Worm (Caenorhabditis elegans) whole organism, early embryonic: ENCODE measurements around the gene sul-3.

Experiments used
- B0310.2 ChIP-seq: sonication (generic microtip); optimal IDR thresholded peaks from 2 replicates; lab custom pipeline; 2016; ENCODE audit warnings: mild to moderate bottlenecking, missing genetic modification characterization, missing compliant biosample characterization
- F13C5.2 ChIP-seq: sonication (generic microtip); optimal IDR thresholded peaks from 2 replicates; lab custom pipeline; 2017; ENCODE audit warnings: mild to moderate bottlenecking, missing genetic modification characterization, inconsistent platforms, missing compliant biosample characterization
- aly-1 ChIP-seq: sonication (generic microtip); optimal IDR thresholded peaks from 2 replicates; lab custom pipeline; 2016; ENCODE audit warnings: missing genetic modification characterization, missing compliant biosample characterization
- ama-1 ChIP-seq: fragments of 150-350 bp; optimal IDR thresholded peaks from 2 replicates; lab custom pipeline; 2014
- ceh-13 ChIP-seq: fragments of 200-800 bp; sonication (Bioruptor generic); optimal IDR thresholded peaks from 2 replicates; lab custom pipeline; 2018; ENCODE audit warnings: mild to moderate bottlenecking, missing genetic modification characterization, missing compliant biosample characterization
- ceh-36 ChIP-seq: sonication (generic microtip); optimal IDR thresholded peaks from 2 replicates; lab custom pipeline; 2016; ENCODE audit warnings: missing genetic modification characterization, inconsistent platforms, missing compliant biosample characterization
- ets-7 ChIP-seq: sonication (generic microtip); optimal IDR thresholded peaks from 2 replicates; lab custom pipeline; 2016; ENCODE audit warnings: missing genotype, missing genetic modification characterization, missing compliant biosample characterization
- flt-1 ChIP-seq: fragments of 200-800 bp; sonication (Bioruptor generic); IDR thresholded peaks from 2 replicates; pipeline ENCODE4 v1.3.6; 2022; ENCODE audit warnings: missing genetic modification characterization, missing compliant biosample characterization
- hmbx-1 ChIP-seq: sonication (generic microtip); optimal IDR thresholded peaks from 2 replicates; lab custom pipeline; 2016; ENCODE audit warnings: mild to moderate bottlenecking, missing genetic modification characterization, missing compliant biosample characterization
- hmg-4 ChIP-seq: fragments of 200-800 bp; sonication (Bioruptor generic); optimal IDR thresholded peaks from 2 replicates; lab custom pipeline; 2018; ENCODE audit warnings: mild to moderate bottlenecking, missing genetic modification characterization, missing compliant biosample characterization
- hnd-1 ChIP-seq: sonication (generic microtip); optimal IDR thresholded peaks from 2 replicates; lab custom pipeline; 2016; ENCODE audit warnings: missing genetic modification characterization, missing compliant biosample characterization
- pes-1 ChIP-seq: fragments of 200-800 bp; sonication (Bioruptor generic); IDR thresholded peaks from 2 replicates; pipeline ENCODE4 v1.3.6; 2022; ENCODE audit warnings: missing genetic modification reagents, missing genetic modification characterization, missing compliant biosample characterization
- scrt-1 ChIP-seq: fragments of 200-800 bp; sonication (Bioruptor generic); IDR thresholded peaks from 2 replicates; pipeline ENCODE4 v1.3.6; 2022; ENCODE audit warnings: missing genetic modification characterization, missing compliant biosample characterization
- sea-1 ChIP-seq: fragments of 200-800 bp; sonication (Bioruptor generic); conservative IDR thresholded peaks from 2 replicates; pipeline ENCODE4 v1.3.6; 2022; ENCODE audit warnings: missing genetic modification characterization, missing compliant biosample characterization
- tbx-11 ChIP-seq: fragments of 200-800 bp; sonication (Bioruptor generic); IDR thresholded peaks from 2 replicates; pipeline ENCODE4 v1.3.6; 2022; ENCODE audit warnings: missing genetic modification characterization, missing compliant biosample characterization
- tbx-37 ChIP-seq: fragments of 200-800 bp; sonication (Bioruptor generic); conservative IDR thresholded peaks from 2 replicates; pipeline ENCODE4 v1.3.6; 2022; ENCODE audit warnings: missing genetic modification reagents, missing genetic modification characterization, missing compliant biosample characterization
- tra-4 ChIP-seq: sonication (generic microtip); optimal IDR thresholded peaks from 2 replicates; lab custom pipeline; 2017; ENCODE audit warnings: missing genetic modification characterization, missing compliant biosample characterization

Gene sul-3

DNA sequence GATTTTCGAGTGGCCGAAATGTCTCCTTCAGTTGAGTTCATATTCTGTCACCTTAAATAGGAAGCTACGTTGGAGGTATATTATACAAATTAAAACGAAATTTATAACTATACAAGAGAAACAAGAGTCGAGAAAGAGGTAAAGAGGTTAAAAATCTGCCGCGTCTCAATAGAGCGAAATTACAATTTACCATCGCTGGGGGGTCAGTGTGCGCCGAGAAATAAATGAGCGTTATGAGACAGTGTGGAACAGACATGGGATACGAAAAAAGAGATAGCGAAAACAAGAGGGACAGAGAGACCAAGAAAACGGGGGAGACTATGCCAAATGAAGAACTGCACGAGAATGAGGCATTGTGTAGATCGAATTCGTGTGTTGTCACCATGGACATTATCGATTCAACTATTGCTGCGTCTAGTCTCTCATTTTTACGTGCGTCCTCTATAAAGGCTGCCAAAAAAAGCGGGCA is 46.1 kb downstream of the sul-3 start, which contains the start of gene ZK154.5:
Gene ZK154.5 (minus strand): TSS at position 51 of the 469 bp plus-strand sequence.
- peak; percentile 57 for TF ChIP-seq hmg-4 (GFP tag; lab: Kevin White, UChicago)
- TF ChIP-seq F13C5.2: peak; percentile 14
- no peak for TF ChIP-seq ceh-13
- no peak for TF ChIP-seq aly-1
- TF ChIP-seq ceh-36: no peak

DNA sequence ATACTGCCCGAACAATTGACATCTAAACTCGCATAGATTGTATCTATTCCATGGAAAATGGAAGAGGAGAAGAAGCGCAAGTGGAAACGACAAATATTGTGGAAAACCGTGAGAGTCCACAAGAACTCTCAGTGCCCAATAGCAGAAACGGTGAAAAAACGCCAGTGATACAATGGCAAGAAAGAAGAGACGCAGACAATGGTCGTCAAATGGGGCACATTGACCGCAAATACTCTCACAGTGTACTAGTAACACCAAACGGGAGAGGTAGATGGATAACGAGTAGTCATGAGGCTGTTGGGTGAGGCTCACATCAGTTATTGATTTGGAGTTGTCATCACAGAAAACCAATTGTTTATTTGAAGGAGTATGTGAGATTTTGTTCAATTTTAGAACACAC is 51.6 kb downstream of the sul-3 start, which contains the start of gene ZK154.4:
Gene ZK154.4 (minus strand): TSS at position 27 of the 400 bp plus-strand sequence.
- TF ChIP-seq hmg-4 (GFP tag; lab: Kevin White, UChicago): peak; percentile 15
- TF ChIP-seq pes-1 (GFP tag; lab: Robert Waterston, UW): no peak

DNA sequence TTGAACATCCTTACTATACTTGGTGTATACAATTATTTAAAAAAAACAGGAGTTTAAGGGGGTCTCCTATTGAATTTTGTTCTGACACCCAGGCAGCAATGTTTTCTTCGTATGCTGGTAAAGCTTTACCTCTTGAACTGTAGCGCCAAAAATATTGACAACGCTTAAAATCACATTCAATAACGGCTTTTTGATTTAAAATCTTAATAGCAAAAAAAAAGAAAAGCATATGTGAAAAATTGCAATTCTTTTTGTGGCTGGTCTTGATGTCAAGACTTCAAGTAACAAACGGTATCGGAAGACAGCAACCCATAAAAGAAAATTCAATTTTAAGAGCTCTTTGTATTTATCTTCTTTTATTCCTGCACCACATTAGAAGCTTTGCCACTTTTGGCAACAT is 52.2 kb downstream of the sul-3 start:
- TF ChIP-seq F13C5.2 (no peak), aly-1 (no peak), sea-1 (GFP tag; lab: Robert Waterston, UW) (no peak), scrt-1 (no peak), flt-1 (GFP tag; lab: Robert Waterston, UW) (no peak), ceh-13 (no peak), hnd-1 (no peak), tbx-11 (no peak), ets-7 (tag; lab: Kevin White, UChicago) (no peak), pes-1 (GFP tag; lab: Robert Waterston, UW) (no peak), hmg-4 (GFP tag; lab: Kevin White, UChicago) (no peak), ceh-36 (no peak), ama-1 (no peak), tra-4 (tag; lab: Kevin White, UChicago) (no peak), hmbx-1 (tag; lab: Kevin White, UChicago) (no peak), B0310.2 (no peak), tbx-37 (no peak)

DNA sequence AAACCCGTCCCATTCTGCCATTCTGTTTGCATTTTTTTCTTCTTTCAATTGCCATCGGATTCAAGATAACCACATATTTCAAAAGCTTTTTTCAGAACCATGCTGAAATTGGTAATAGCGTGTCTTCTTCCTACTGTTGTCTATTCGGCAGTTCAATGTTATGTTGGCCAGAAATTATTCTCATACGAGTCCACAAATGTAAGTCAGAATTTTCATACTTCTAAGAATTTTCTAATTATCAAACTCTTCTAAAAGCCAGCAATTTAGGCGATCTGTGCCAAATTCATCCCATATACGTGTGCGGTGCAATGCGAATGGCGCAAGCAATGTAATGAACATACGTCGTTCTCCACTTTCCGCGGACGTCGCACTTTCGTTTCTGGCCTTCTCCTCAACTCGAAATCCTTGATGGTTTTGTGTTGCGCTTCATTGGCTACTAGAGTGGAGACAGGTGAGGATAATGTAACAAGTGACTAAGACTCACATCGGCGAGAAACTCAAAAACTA is 54.4 kb downstream of the sul-3 start, which contains the start of gene ZK154.1:
Gene ZK154.1 (plus strand): TSS at position 51 of the 507 bp plus-strand sequence.
- TF ChIP-seq F13C5.2 (no peak), tbx-11 (no peak), flt-1 (GFP tag; lab: Robert Waterston, UW) (no peak)

DNA sequence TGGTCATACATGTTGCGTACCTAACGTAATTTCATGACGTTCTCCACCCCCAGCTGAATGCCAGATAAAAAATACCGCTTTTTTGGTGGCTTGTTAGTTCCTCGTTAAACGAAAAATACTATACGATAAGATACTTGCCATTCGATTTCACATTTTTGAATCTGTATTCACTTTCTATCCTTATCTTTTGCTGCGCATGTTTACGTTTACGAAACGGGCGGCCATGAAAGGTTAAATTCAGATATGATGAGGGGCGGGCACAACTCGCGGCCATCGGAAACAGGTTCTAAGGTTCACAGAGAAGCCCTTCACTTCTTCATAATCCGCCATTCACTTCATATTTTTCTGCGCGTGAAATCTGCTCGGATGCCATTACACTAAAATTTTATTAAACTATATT is 55.2 kb downstream of the sul-3 start:
- TF ChIP-seq ets-7 (tag; lab: Kevin White, UChicago): no peak
- TF ChIP-seq tbx-11: no peak
- no peak for TF ChIP-seq ceh-13
- no peak for TF ChIP-seq sea-1 (GFP tag; lab: Robert Waterston, UW)
- no peak for TF ChIP-seq hnd-1
- TF ChIP-seq hmg-4 (GFP tag; lab: Kevin White, UChicago): no peak
- TF ChIP-seq tra-4 (tag; lab: Kevin White, UChicago): no peak
- no peak for TF ChIP-seq scrt-1
- no peak for TF ChIP-seq F13C5.2
- TF ChIP-seq tbx-37: no peak
- TF ChIP-seq ceh-36: no peak
- TF ChIP-seq flt-1 (GFP tag; lab: Robert Waterston, UW): no peak
- no peak for TF ChIP-seq hmbx-1 (tag; lab: Kevin White, UChicago)
- no peak for TF ChIP-seq B0310.2
- no peak for TF ChIP-seq aly-1
- no peak for TF ChIP-seq ama-1
- no peak for TF ChIP-seq pes-1 (GFP tag; lab: Robert Waterston, UW)
